Worm (Caenorhabditis elegans) whole organism, L2 larva: ENCODE measurements around the gene fbxb-111.

ENCODE experiments used
- F13H6.1 ChIP-seq: sonication (generic microtip); optimal IDR thresholded peaks from 2 replicates; lab custom pipeline; 2016; ENCODE audit warnings: missing genetic modification characterization, missing compliant biosample characterization
- R02D3.7 ChIP-seq: fragments of 150-350 bp; optimal IDR thresholded peaks from 2 replicates; lab custom pipeline; 2014; ENCODE audit warnings: missing biosample characterization, missing genetic modification characterization
- aly-2 ChIP-seq: fragments of 150-350 bp; optimal IDR thresholded peaks from 2 replicates; lab custom pipeline; 2014; ENCODE audit warnings: missing biosample characterization, missing genetic modification characterization
- ama-1 ChIP-seq: fragments of 150-350 bp; optimal IDR thresholded peaks from 2 replicates; lab custom pipeline; 2018; ENCODE audit warnings: inconsistent platforms
- blmp-1 ChIP-seq: sonication (generic microtip); optimal IDR thresholded peaks from 2 replicates; lab custom pipeline; 2017; ENCODE audit warnings: missing genetic modification characterization, mild to moderate bottlenecking, missing compliant biosample characterization, antibody characterized with exemption, moderate library complexity; ENCODE audit not compliant: insufficient read depth
- dmd-4 ChIP-seq: sonication (generic microtip); optimal IDR thresholded peaks from 2 replicates; lab custom pipeline; 2017; ENCODE audit warnings: missing biosample characterization, missing genetic modification characterization
- elt-1 ChIP-seq: fragments of 150-350 bp; optimal IDR thresholded peaks from 2 replicates; lab custom pipeline; 2014; ENCODE audit warnings: missing biosample characterization, missing genetic modification characterization
- lin-11 ChIP-seq: fragments of 150-350 bp; sonication (generic microtip); optimal IDR thresholded peaks from 2 replicates; lab custom pipeline; 2014; ENCODE audit warnings: missing biosample characterization, missing genetic modification characterization, inconsistent platforms, mixed read lengths
- lin-39 ChIP-seq: fragments of 150-350 bp; optimal IDR thresholded peaks from 2 replicates; lab custom pipeline; 2014; ENCODE audit warnings: missing biosample characterization, missing genetic modification reagents, missing genetic modification characterization
- mdl-1 ChIP-seq, 2 experiments: fragments of 150-350 bp in 1 of 2; sonication (generic microtip) in 1 of 2; optimal IDR thresholded peaks; 2 replicates each; lab custom pipeline; 2017; ENCODE audit warnings: missing biosample characterization in 2 of 2, missing genetic modification characterization in 2 of 2
- nhr-23 ChIP-seq: fragments of 150-350 bp; optimal IDR thresholded peaks from 2 replicates; lab custom pipeline; 2014; ENCODE audit warnings: missing biosample characterization, missing genetic modification reagents, missing genetic modification characterization
- nhr-237 ChIP-seq: fragments of 150-350 bp; optimal IDR thresholded peaks from 2 replicates; lab custom pipeline; 2014; ENCODE audit warnings: missing biosample characterization, missing genetic modification characterization
- skn-1 ChIP-seq: sonication (generic microtip); optimal IDR thresholded peaks from 2 replicates; lab custom pipeline; 2017; ENCODE audit warnings: missing biosample characterization, missing genetic modification characterization
- unc-62 ChIP-seq: fragments of 150-350 bp; optimal IDR thresholded peaks from 2 replicates; lab custom pipeline; 2014; ENCODE audit warnings: missing biosample characterization, missing genetic modification reagents, missing genetic modification characterization

ce11 chrII:2787031-2787512 is 12.3 kb upstream of the fbxb-111 start, which contains the start of the genes F08D12.12 and srpa-72:
- no peak for TF ChIP-seq lin-39 (tag; lab: Kevin White, UChicago)
- TF ChIP-seq F13H6.1 (tag; lab: Kevin White, UChicago) = peak; percentile 24
- TF ChIP-seq blmp-1 (tag; lab: Kevin White, UChicago) = no peak
- peak; percentile 0 for TF ChIP-seq lin-11 (tag; lab: Kevin White, UChicago)
- TF ChIP-seq elt-1 (tag; lab: Kevin White, UChicago) = no peak
- no peak for TF ChIP-seq ama-1 (lab: Kevin White, UChicago)
- no peak for TF ChIP-seq aly-2
- no peak for TF ChIP-seq unc-62 (GFP tag; lab: Kevin White, UChicago)
- TF ChIP-seq nhr-237 (tag; lab: Kevin White, UChicago) = no peak
- TF ChIP-seq dmd-4 (tag; lab: Kevin White, UChicago) = no peak
- TF ChIP-seq R02D3.7 (tag; lab: Kevin White, UChicago) = no peak
- TF ChIP-seq mdl-1 (tag; optimal IDR thresholded peaks at IDR 0.05; lab: Kevin White, UChicago) = peak in 1 of 2 experiments; percentile 39
- no peak for TF ChIP-seq skn-1 (tag; lab: Kevin White, UChicago)
- no peak for TF ChIP-seq nhr-23 (tag; lab: Kevin White, UChicago)
